Worm (Caenorhabditis elegans) whole organism, young adult: ENCODE results near the gene M01G5.1.

Experiments used
- F10E7.11 ChIP-seq: sonication (generic microtip); optimal IDR thresholded peaks from 2 replicates; lab custom pipeline; 2017; ENCODE audit warnings: mild to moderate bottlenecking, missing genetic modification characterization, moderate library complexity, missing compliant biosample characterization
- F37B4.10 ChIP-seq: fragments of 200-800 bp; sonication (Bioruptor generic); IDR thresholded peaks from 2 replicates; pipeline ENCODE4 v1.3.6; 2022; ENCODE audit warnings: missing genetic modification characterization, missing compliant biosample characterization
- F57C9.4 ChIP-seq: sonication (generic microtip); optimal IDR thresholded peaks from 2 replicates; lab custom pipeline; 2017; ENCODE audit warnings: mild to moderate bottlenecking, missing genetic modification characterization, missing compliant biosample characterization
- Y95B8A.8 ChIP-seq: fragments of 200-800 bp; sonication (Bioruptor generic); IDR thresholded peaks from 2 replicates; pipeline ENCODE4 v1.3.6; 2022; ENCODE audit warnings: missing genetic modification reagents, missing genetic modification characterization, missing compliant biosample characterization
- attf-5 ChIP-seq: fragments of 200-800 bp; sonication (Bioruptor generic); optimal IDR thresholded peaks from 2 replicates; lab custom pipeline; 2018; ENCODE audit warnings: mild to moderate bottlenecking, missing genetic modification characterization, missing compliant biosample characterization
- bed-1 ChIP-seq: fragments of 200-800 bp; sonication (Bioruptor generic); IDR thresholded peaks from 2 replicates; pipeline ENCODE4 v1.3.6; 2022; ENCODE audit warnings: missing genetic modification reagents, missing genetic modification characterization, missing compliant biosample characterization
- bed-2 ChIP-seq: fragments of 200-800 bp; sonication (Bioruptor generic); IDR thresholded peaks from 2 replicates; pipeline ENCODE4 v1.3.6; 2022; ENCODE audit warnings: missing genetic modification reagents, missing genetic modification characterization, missing compliant biosample characterization
- ccch-3 ChIP-seq: fragments of 200-800 bp; sonication (Bioruptor generic); optimal IDR thresholded peaks from 2 replicates; lab custom pipeline; 2018; ENCODE audit warnings: mild to moderate bottlenecking, missing genetic modification characterization, missing compliant biosample characterization
- chd-7 ChIP-seq: sonication (generic microtip); optimal IDR thresholded peaks from 2 replicates; lab custom pipeline; 2016; ENCODE audit warnings: mild to moderate bottlenecking, missing genetic modification characterization, moderate library complexity, missing compliant biosample characterization
- die-1 ChIP-seq: sonication (generic microtip); optimal IDR thresholded peaks from 2 replicates; lab custom pipeline; 2016; ENCODE audit warnings: missing genotype, mild to moderate bottlenecking, missing genetic modification characterization, missing compliant biosample characterization
- him-1 ChIP-seq: sonication (generic microtip); optimal IDR thresholded peaks from 2 replicates; lab custom pipeline; 2016; ENCODE audit warnings: missing genotype, missing genetic modification reagents, missing genetic modification characterization, missing compliant biosample characterization
- hlh-12 ChIP-seq: sonication (generic microtip); optimal IDR thresholded peaks from 2 replicates; lab custom pipeline; 2016; ENCODE audit warnings: missing genetic modification characterization, missing compliant biosample characterization
- hlh-26 ChIP-seq: fragments of 200-800 bp; sonication (Bioruptor generic); conservative IDR thresholded peaks from 2 replicates; pipeline ENCODE4 v1.3.6; 2022; ENCODE audit warnings: missing genetic modification reagents, missing genetic modification characterization, missing compliant biosample characterization
- hrde-1 ChIP-seq: sonication (generic microtip); optimal IDR thresholded peaks from 2 replicates; lab custom pipeline; 2016; ENCODE audit warnings: missing genetic modification characterization, mild to moderate bottlenecking, missing compliant biosample characterization, moderate library complexity, missing genotype, missing genetic modification reagents, borderline replicate concordance
- lag-1 ChIP-seq: fragments of 200-800 bp; sonication (Bioruptor generic); IDR thresholded peaks from 2 replicates; pipeline ENCODE4 v1.3.6; 2022; ENCODE audit warnings: missing genetic modification reagents, missing genetic modification characterization, missing compliant biosample characterization
- let-526 ChIP-seq: fragments of 200-800 bp; sonication (Bioruptor generic); IDR thresholded peaks from 2 replicates; pipeline ENCODE4 v1.3.6; 2022; ENCODE audit warnings: missing genetic modification reagents, missing genetic modification characterization, missing compliant biosample characterization
- lin-26 ChIP-seq: fragments of 200-800 bp; sonication (Bioruptor generic); IDR thresholded peaks from 2 replicates; pipeline ENCODE4 v1.3.6; 2022; ENCODE audit warnings: missing genetic modification reagents, missing genetic modification characterization, missing compliant biosample characterization
- lin-40 ChIP-seq: sonication (generic microtip); optimal IDR thresholded peaks from 2 replicates; lab custom pipeline; 2016; ENCODE audit warnings: missing genetic modification characterization, mild to moderate bottlenecking, missing compliant biosample characterization, missing genotype, missing genetic modification reagents
- nhr-179 ChIP-seq: sonication (generic microtip); optimal IDR thresholded peaks from 2 replicates; lab custom pipeline; 2016; ENCODE audit warnings: mild to moderate bottlenecking, missing genetic modification characterization, missing compliant biosample characterization
- pha-4 ChIP-seq: fragments of 150-350 bp; sonication (generic microtip); optimal IDR thresholded peaks from 2 replicates; lab custom pipeline; 2014; ENCODE audit warnings: missing biosample characterization, missing genetic modification reagents, missing genetic modification characterization
- rcor-1 ChIP-seq: fragments of 200-800 bp; sonication (Bioruptor generic); IDR thresholded peaks from 2 replicates; pipeline ENCODE4 v1.3.6; 2022; ENCODE audit warnings: missing genetic modification reagents, missing genetic modification characterization, missing compliant biosample characterization
- rec-8 ChIP-seq, 2 experiments: sonication (generic microtip); optimal IDR thresholded peaks; 2 replicates each; lab custom pipeline; 2016; ENCODE audit warnings: mild to moderate bottlenecking in 2 of 2, missing genetic modification characterization in 2 of 2, missing genetic modification reagents in 2 of 2, missing genotype in 2 of 2, missing biosample characterization in 1 of 2, missing compliant biosample characterization in 1 of 2, moderate library complexity in 1 of 2
- repo-1 ChIP-seq: sonication (generic microtip); optimal IDR thresholded peaks from 2 replicates; lab custom pipeline; 2017; ENCODE audit warnings: mild to moderate bottlenecking, missing genetic modification characterization, missing compliant biosample characterization
- snpc-1.1 ChIP-seq: sonication (generic microtip); optimal IDR thresholded peaks from 2 replicates; lab custom pipeline; 2017; ENCODE audit warnings: missing genetic modification characterization, mild to moderate bottlenecking, missing compliant biosample characterization, antibody characterized with exemption, moderate library complexity, missing genotype, missing genetic modification reagents; ENCODE audit not compliant: insufficient read depth
- snpc-4 ChIP-seq, 5 experiments: fragments of 150-350 bp in 1 of 5; sonication (generic microtip) in 4 of 5; optimal IDR thresholded peaks; 2 replicates each; lab custom pipeline; 2014 to 2018; ENCODE audit warnings: missing genetic modification characterization in 5 of 5, missing biosample characterization in 3 of 5, antibody characterized with exemption in 2 of 5, mild to moderate bottlenecking in 2 of 5, missing compliant biosample characterization in 2 of 5, missing genotype in 2 of 5, moderate library complexity in 2 of 5, missing genetic modification reagents in 1 of 5
- sptf-2 ChIP-seq: fragments of 200-800 bp; sonication (Bioruptor generic); optimal IDR thresholded peaks from 2 replicates; lab custom pipeline; 2018; ENCODE audit warnings: mild to moderate bottlenecking, missing genetic modification characterization, missing compliant biosample characterization
- tlf-1 ChIP-seq: fragments of 200-800 bp; sonication (Bioruptor generic); optimal IDR thresholded peaks from 2 replicates; lab custom pipeline; 2018; ENCODE audit warnings: mild to moderate bottlenecking, missing genetic modification characterization, missing compliant biosample characterization
- unc-62 ChIP-seq: fragments of 150-350 bp; optimal IDR thresholded peaks from 2 replicates; lab custom pipeline; 2014; ENCODE audit warnings: missing biosample characterization, missing genetic modification reagents, missing genetic modification characterization
- zfh-2 ChIP-seq: fragments of 200-800 bp; sonication (Bioruptor generic); conservative IDR thresholded peaks from 2 replicates; pipeline ENCODE4 v1.3.6; 2022; ENCODE audit warnings: missing genetic modification reagents, missing genetic modification characterization, missing compliant biosample characterization
- ztf-18 ChIP-seq: sonication (generic microtip); optimal IDR thresholded peaks from 2 replicates; lab custom pipeline; 2016; ENCODE audit warnings: missing genotype, mild to moderate bottlenecking, missing genetic modification characterization, missing compliant biosample characterization
- ztf-3 ChIP-seq: fragments of 200-800 bp; sonication (Bioruptor generic); optimal IDR thresholded peaks from 2 replicates; lab custom pipeline; 2018; ENCODE audit warnings: mild to moderate bottlenecking, missing genetic modification characterization, missing compliant biosample characterization

M01G5.1 gene

ce11 chrIII:1495863-1496445 lies at the start of gene M01G5.1, which contains the start of gene ave-1 (continued):
- no peak for TF ChIP-seq hlh-12 (tag; lab: Kevin White, UChicago)
- TF ChIP-seq lag-1 (GFP tag; lab: Robert Waterston, UW), result no peak
- TF ChIP-seq hrde-1, result peak; percentile 10
- TF ChIP-seq ztf-18 (tag; lab: Kevin White, UChicago), result no peak

- TF ChIP-seq zfh-2 (peak; percentile 65; the same call in 1 of the 2 replicates), sptf-2 (GFP tag; lab: Kevin White, UChicago) (no peak), rcor-1 (GFP tag; lab: Robert Waterston, UW) (no peak)
Measured at ce11 chrIII:1446747-1447146, 49.5 kb upstream of the M01G5.1 start.

- TF ChIP-seq attf-5 (no peak), him-1 (no peak), unc-62 (GFP tag; lab: Kevin White, UChicago) (no peak), chd-7 (no peak), lin-40 (tag; lab: Kevin White, UChicago) (no peak), bed-2 (GFP tag; lab: Robert Waterston, UW) (no peak), let-526 (GFP tag; lab: Robert Waterston, UW) (no peak), snpc-4 (GFP tag; optimal IDR thresholded peaks at IDR 0.05; lab: Kevin White, UChicago) (no peak), snpc-4 (tag; optimal IDR thresholded peaks at IDR 0.05; lab: Kevin White, UChicago) (no peak), nhr-179 (tag; lab: Kevin White, UChicago) (no peak), hlh-26 (GFP tag; lab: Robert Waterston, UW) (no peak), tlf-1 (GFP tag; lab: Kevin White, UChicago) (no peak), zfh-2 (no peak), repo-1 (no peak), ztf-3 (no peak), F37B4.10 (GFP tag; lab: Robert Waterston, UW) (no peak), rcor-1 (GFP tag; lab: Robert Waterston, UW) (no peak), lin-26 (no peak), snpc-1.1 (tag; lab: Kevin White, UChicago) (no peak)
- TF ChIP-seq, all 124 proteins: peak for 0
Measured at ce11 chrIII:1455674-1456073, 40.5 kb upstream of the M01G5.1 start, which contains the start of gene Y82E9BR.17. Y82E9BR.17 (minus strand) TSS chrIII:1455774.

- TF ChIP-seq repo-1 (no peak), snpc-4 (GFP tag; optimal IDR thresholded peaks at IDR 0.05; lab: Kevin White, UChicago) (no peak), snpc-4 (tag; optimal IDR thresholded peaks at IDR 0.05; lab: Kevin White, UChicago) (no peak), die-1 (tag; lab: Kevin White, UChicago) (no peak)
Measured at ce11 chrIII:1456859-1457258, 39.3 kb upstream of the M01G5.1 start.

- TF ChIP-seq F57C9.4, result no peak
- TF ChIP-seq nhr-179 (tag; lab: Kevin White, UChicago), result no peak
- no peak for TF ChIP-seq ccch-3
- no peak for TF ChIP-seq Y95B8A.8 (GFP tag; lab: Robert Waterston, UW)
- TF ChIP-seq F10E7.11, result no peak
- no peak for TF ChIP-seq hlh-26 (GFP tag; lab: Robert Waterston, UW)
- no peak for TF ChIP-seq pha-4 (tag; lab: Kevin White, UChicago)
- no peak for TF ChIP-seq rec-8 (tag; optimal IDR thresholded peaks at IDR 0.05; lab: Kevin White, UChicago)
- TF ChIP-seq bed-1 (GFP tag; lab: Robert Waterston, UW), result no peak
Measured at ce11 chrIII:1468358-1469305, 27.6 kb upstream of the M01G5.1 start.
